Fruit fly (Drosophila melanogaster) whole organism, adult: ENCODE measurements around the gene CG10512.
A peak's percentile ranks its signal among the peaks of the same experiment; 100 is the strongest.

Source experiments
- CG11617 ChIP-seq: fragments of 200-800 bp; sonication (Bioruptor generic); optimal IDR thresholded peaks from 2 replicates; lab custom pipeline; 2017; ENCODE audit warnings: mild to moderate bottlenecking, missing biosample characterization, missing genetic modification reagents, missing genetic modification characterization
- CG12768 ChIP-seq: fragments of 200-800 bp; sonication (Bioruptor generic); optimal IDR thresholded peaks from 2 replicates; lab custom pipeline; 2017; ENCODE audit warnings: missing biosample characterization, missing genetic modification characterization, mild to moderate bottlenecking, moderate library complexity, missing genetic modification reagents
- CG14711 ChIP-seq: fragments of 200-800 bp; sonication (Bioruptor generic); optimal IDR thresholded peaks from 2 replicates; lab custom pipeline; 2018; ENCODE audit warnings: missing biosample characterization, mild to moderate bottlenecking, missing genetic modification characterization, moderate library complexity
- CG1620 ChIP-seq: fragments of 200-800 bp; sonication (Bioruptor generic); optimal IDR thresholded peaks from 2 replicates; lab custom pipeline; 2016; ENCODE audit warnings: missing biosample characterization, missing genetic modification characterization
- CG33017 ChIP-seq: fragments of 200-800 bp; sonication (Bioruptor generic); optimal IDR thresholded peaks from 2 replicates; lab custom pipeline; 2018; ENCODE audit warnings: missing biosample characterization, mild to moderate bottlenecking, missing genetic modification characterization, moderate library complexity
- CG5204 ChIP-seq: fragments of 200-800 bp; sonication (Bioruptor generic); optimal IDR thresholded peaks from 2 replicates; lab custom pipeline; 2016; ENCODE audit warnings: missing biosample characterization, missing genetic modification characterization
- CG7045 ChIP-seq: fragments of 200-800 bp; sonication (Bioruptor generic); optimal IDR thresholded peaks from 2 replicates; lab custom pipeline; 2017; ENCODE audit warnings: missing biosample characterization, mild to moderate bottlenecking, missing genetic modification characterization
- CG7101 ChIP-seq: fragments of 200-800 bp; sonication (Bioruptor generic); optimal IDR thresholded peaks from 2 replicates; lab custom pipeline; 2018; ENCODE audit warnings: missing biosample characterization, mild to moderate bottlenecking, missing genetic modification characterization, moderate library complexity
- Clk ChIP-seq: fragments of 200-800 bp; sonication (Bioruptor generic); optimal IDR thresholded peaks from 2 replicates; lab custom pipeline; 2017; ENCODE audit warnings: missing biosample characterization, missing genetic modification characterization
- Crg-1 ChIP-seq: fragments of 200-800 bp; sonication (Bioruptor generic); optimal IDR thresholded peaks from 2 replicates; lab custom pipeline; 2016; ENCODE audit warnings: missing biosample characterization, missing genetic modification characterization
- Hr96 ChIP-seq: fragments of 200-800 bp; sonication (Bioruptor generic); optimal IDR thresholded peaks from 2 replicates; lab custom pipeline; 2016; ENCODE audit warnings: missing biosample characterization, missing genetic modification characterization
- Mnt ChIP-seq: fragments of 200-800 bp; sonication (Bioruptor generic); optimal IDR thresholded peaks from 2 replicates; lab custom pipeline; 2016; ENCODE audit warnings: missing biosample characterization, mild to moderate bottlenecking, missing genetic modification characterization
- bab1 ChIP-seq: fragments of 200-800 bp; sonication (Bioruptor generic); optimal IDR thresholded peaks from 3 replicates; lab custom pipeline; 2019; ENCODE audit warnings: missing biosample characterization, mild to moderate bottlenecking, missing genetic modification characterization, moderate library complexity
- cic ChIP-seq: fragments of 200-800 bp; sonication (Bioruptor generic); optimal IDR thresholded peaks from 2 replicates; lab custom pipeline; 2017; ENCODE audit warnings: missing biosample characterization, mild to moderate bottlenecking, missing genetic modification characterization, moderate library complexity
- cnc ChIP-seq, 2 experiments: fragments of >200 bp; optimal IDR thresholded peaks; 2 replicates each; lab custom pipeline; 2017
- kay ChIP-seq: fragments of 200-800 bp; sonication (Bioruptor generic); peaks from one replicate; lab custom pipeline; 2016; ENCODE audit warnings: missing biosample characterization, missing genetic modification characterization, borderline replicate concordance
- ovo ChIP-seq: fragments of 200-800 bp; sonication (Bioruptor generic); optimal IDR thresholded peaks from 2 replicates; lab custom pipeline; 2016; ENCODE audit warnings: missing biosample characterization, missing genetic modification characterization
- pad ChIP-seq: fragments of 200-800 bp; sonication (Bioruptor generic); optimal IDR thresholded peaks from 3 replicates; lab custom pipeline; 2017; ENCODE audit warnings: missing biosample characterization, missing genetic modification characterization, mild to moderate bottlenecking, moderate library complexity, missing genetic modification reagents
- tj ChIP-seq: fragments of 200-800 bp; sonication (Bioruptor generic); optimal IDR thresholded peaks from 3 replicates; lab custom pipeline; 2017; ENCODE audit warnings: missing biosample characterization, mild to moderate bottlenecking, missing genetic modification characterization, moderate library complexity
- toe ChIP-seq: fragments of 200-800 bp; sonication (Bioruptor generic); optimal IDR thresholded peaks from 2 replicates; lab custom pipeline; 2016; ENCODE audit warnings: missing biosample characterization, missing genetic modification characterization

CG10512 gene

dm6 chr3L:21193170-21193569, 9.6 kb upstream of the CG10512 start, which contains the start of gene CG42337:
CG42337 (minus strand) TSS chr3L:21193363.
- TF ChIP-seq CG14711 (tag; lab: Kevin White, UChicago) (no peak), Hr96 (peak; percentile 60), Mnt (peak; percentile 43), Crg-1 (GFP tag; lab: Kevin White, UChicago) (no peak), CG5204 (GFP tag; lab: Kevin White, UChicago) (peak; percentile 53), CG33017 (tag; lab: Kevin White, UChicago) (no peak), toe (GFP tag; lab: Kevin White, UChicago) (peak; percentile 55), CG12768 (GFP tag; lab: Kevin White, UChicago) (peak; percentile 42), tj (GFP tag; lab: Kevin White, UChicago) (no peak), pad (no peak), cic (GFP tag; lab: Kevin White, UChicago) (peak; percentile 55)

- TF ChIP-seq CG7045 (GFP tag; lab: Kevin White, UChicago): no peak
- TF ChIP-seq Mnt: peak; percentile 33
- peak; percentile 9 for TF ChIP-seq cic (GFP tag; lab: Kevin White, UChicago)
Observed at dm6 chr3L:21194392-21194925, 8.3 kb upstream of the CG10512 start.

- peak; percentile 9 for TF ChIP-seq CG12768 (GFP tag; lab: Kevin White, UChicago)
- TF ChIP-seq CG11617: peak; percentile 49
- peak; percentile 47 for TF ChIP-seq CG7101 (tag; lab: Kevin White, UChicago)
- no peak for TF ChIP-seq kay (GFP tag; lab: Kevin White, UChicago)
- TF ChIP-seq ovo (GFP tag; lab: Kevin White, UChicago): peak; percentile 53
- TF ChIP-seq CG14711 (tag; lab: Kevin White, UChicago): peak; percentile 23
- TF ChIP-seq cnc (optimal IDR thresholded peaks at IDR 0.05; lab: Kevin White, UChicago): no peak
- peak; percentile 37 for TF ChIP-seq Mnt
- peak; percentile 50 for TF ChIP-seq bab1 (GFP tag; lab: Kevin White, UChicago)
- peak; percentile 56 for TF ChIP-seq toe (GFP tag; lab: Kevin White, UChicago)
- peak; percentile 14 for TF ChIP-seq CG7045 (GFP tag; lab: Kevin White, UChicago)
- peak; percentile 9 for TF ChIP-seq CG33017 (tag; lab: Kevin White, UChicago)
- TF ChIP-seq Clk (GFP tag; lab: Kevin White, UChicago): no peak
- TF ChIP-seq tj (GFP tag; lab: Kevin White, UChicago): peak; percentile 30
- peak; percentile 59 for TF ChIP-seq CG5204 (GFP tag; lab: Kevin White, UChicago)
- peak; percentile 2 for TF ChIP-seq cic (GFP tag; lab: Kevin White, UChicago)
- peak; percentile 1 for TF ChIP-seq pad
- peak; percentile 85 for TF ChIP-seq CG1620 (GFP tag; lab: Kevin White, UChicago)
- TF ChIP-seq Crg-1 (GFP tag; lab: Kevin White, UChicago): peak; percentile 82
- peak; percentile 31 for TF ChIP-seq Hr96
Observed at dm6 chr3L:21196563-21196962, 6.2 kb upstream of the CG10512 start, which contains the start of the genes Targ3 and park. Targ3 (plus strand) TSS chr3L:21196831. park (minus strand) TSS chr3L:21196853.

dm6 chr3L:21200587-21200986, 2.1 kb upstream of the CG10512 start:
- TF ChIP-seq cnc (optimal IDR thresholded peaks at IDR 0.05; lab: Kevin White, UChicago): no peak
- TF ChIP-seq CG12768 (GFP tag; lab: Kevin White, UChicago): peak; percentile 48
- peak; percentile 72 for TF ChIP-seq kay (GFP tag; lab: Kevin White, UChicago)

DNA sequence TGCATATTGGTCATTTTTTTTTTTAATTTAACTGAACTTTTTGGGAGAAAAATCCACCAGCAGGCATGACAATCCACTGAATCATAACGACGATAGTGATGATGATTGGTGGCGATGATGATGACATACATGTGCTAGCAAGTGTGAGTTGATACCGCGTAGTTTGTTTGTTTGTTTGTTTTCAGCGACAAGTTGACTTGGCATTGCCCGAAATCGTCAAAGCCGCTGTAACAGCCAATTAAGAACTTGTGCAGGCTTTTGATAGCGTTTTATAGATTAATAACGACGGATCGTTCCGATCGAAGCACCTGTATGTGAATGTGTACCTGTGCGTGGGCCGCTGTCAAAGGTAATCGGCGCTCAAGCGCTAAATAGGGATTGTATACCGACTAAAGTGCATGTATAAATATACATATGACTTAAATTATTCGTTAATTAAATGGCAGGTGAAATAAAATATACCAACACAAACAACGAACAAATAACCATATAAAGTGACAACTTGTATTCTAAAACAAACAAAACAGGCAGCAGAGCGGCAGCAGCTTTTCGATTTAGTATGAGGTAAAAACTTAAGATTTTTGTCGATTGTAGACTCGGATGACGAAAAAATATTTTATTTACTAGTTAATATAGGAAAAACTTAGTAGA, 1.3 kb upstream of the CG10512 start:
- TF ChIP-seq kay (GFP tag; lab: Kevin White, UChicago) (peak; percentile 90), ovo (GFP tag; lab: Kevin White, UChicago) (no peak)

DNA sequence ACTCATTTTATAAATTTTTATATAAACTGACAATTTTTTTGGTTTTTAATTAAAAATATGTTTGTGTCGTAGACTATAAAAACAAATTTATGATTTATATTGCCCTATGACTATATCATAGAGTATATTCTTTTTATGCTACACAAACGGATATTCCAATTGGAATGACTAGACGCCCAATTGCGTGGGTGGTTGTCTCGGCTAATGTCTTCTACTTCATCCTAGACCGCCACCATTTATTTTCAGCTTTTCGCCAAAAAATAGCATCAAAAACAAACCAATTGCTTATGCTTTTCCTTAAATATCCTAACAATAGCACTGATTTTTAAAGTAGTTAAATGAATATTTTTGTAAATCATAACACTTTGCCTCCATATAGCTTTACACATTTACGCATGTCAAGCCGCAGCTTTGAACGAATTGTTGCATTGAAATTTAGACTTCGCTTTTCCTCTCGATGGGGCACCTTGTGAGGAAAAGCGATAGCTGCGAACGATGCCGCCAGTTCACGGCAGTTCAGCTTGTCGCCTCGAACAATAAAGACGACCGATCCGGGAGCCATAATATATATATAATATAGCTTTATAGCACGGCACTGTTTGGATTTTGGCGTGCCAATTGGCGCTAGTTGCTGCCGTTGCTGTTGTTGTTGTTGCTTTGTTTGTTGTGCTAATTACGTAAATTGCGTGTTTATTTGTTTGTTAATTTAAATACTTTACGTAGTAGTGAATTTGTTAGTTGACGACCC, 517 bp upstream of the CG10512 start:
- TF ChIP-seq ovo (GFP tag; lab: Kevin White, UChicago) (no peak), toe (GFP tag; lab: Kevin White, UChicago) (peak; percentile 39)
